Worm (Caenorhabditis elegans): Measurements from ENCODE around the gene ttr-13.

The ttr-13 gene

DNA sequence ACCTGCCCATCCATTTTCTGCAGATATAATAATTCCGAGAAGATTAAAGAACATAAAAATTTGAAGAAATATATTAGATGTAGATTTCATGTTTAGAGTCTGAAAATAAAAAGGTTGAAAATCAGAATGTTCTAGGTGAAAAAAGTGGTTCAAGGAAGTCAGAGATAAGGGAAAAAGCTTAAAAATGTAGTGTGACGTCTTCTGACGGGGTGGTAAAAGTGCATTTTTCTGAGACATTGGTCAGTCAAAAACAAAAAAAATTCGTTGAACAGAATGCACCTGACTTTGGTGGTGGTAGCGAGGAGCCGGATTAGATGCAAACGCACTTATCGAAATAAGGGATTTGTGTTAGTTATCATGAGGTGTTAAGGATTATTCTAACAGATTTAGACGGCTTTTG, 30.1 kb downstream of the ttr-13 start, which contains the start of gene F46B3.23:
TSS of gene F46B3.23 (minus strand) at position 101 of the 400 bp plus-strand sequence.
- TF ChIP-seq ceh-16 (tag; optimal IDR thresholded peaks at IDR 0.05) (no peak), unc-62 (GFP tag; optimal IDR thresholded peaks at IDR 0.05) (no peak), skn-1 (tag; optimal IDR thresholded peaks at IDR 0.05) (no peak), nhr-12 (tag; optimal IDR thresholded peaks at IDR 0.05) (no peak), ztf-11 (tag; optimal IDR thresholded peaks at IDR 0.05) (no peak), sem-4 (tag; optimal IDR thresholded peaks at IDR 0.05) (no peak), dmd-4 (tag; optimal IDR thresholded peaks at IDR 0.05) (no peak)

DNA sequence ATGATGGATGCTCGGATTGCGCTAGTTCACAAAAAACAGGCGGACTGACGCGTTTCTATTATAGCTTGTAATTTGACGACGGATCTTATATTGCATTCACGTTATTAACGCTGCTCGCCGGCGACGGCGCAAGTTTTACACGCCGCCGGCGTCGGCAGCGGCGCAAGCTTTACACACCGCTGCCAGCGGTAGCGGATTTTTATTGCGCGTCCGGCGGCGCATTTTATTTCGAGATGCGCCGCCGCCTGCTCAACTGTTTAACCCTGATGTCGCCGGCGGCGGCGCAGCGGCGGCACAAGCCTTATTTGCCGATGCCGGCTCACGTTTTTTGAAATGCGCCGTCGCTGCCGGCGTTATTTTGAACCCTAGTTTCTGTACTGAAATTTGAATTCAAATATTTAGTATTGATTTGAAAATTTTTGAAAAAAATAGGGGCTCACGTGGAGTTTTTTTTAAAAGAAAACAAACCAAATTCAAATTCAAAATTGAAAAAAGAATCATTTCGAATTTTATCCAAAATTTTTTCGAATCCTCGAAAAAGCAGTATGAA, 32.1 kb downstream of the ttr-13 start, which contains the start of gene ttr-57:
TSS of gene ttr-57 (plus strand) at position 500 of the 550 bp plus-strand sequence.
- TF ChIP-seq F13H6.1 (tag; optimal IDR thresholded peaks at IDR 0.05) (no peak), zag-1 (tag; optimal IDR thresholded peaks at IDR 0.05) (no peak), nhr-77 (tag; optimal IDR thresholded peaks at IDR 0.05) (no peak), skn-1 (tag; optimal IDR thresholded peaks at IDR 0.05) (no peak)

- TF ChIP-seq mbf-1 (tag; optimal IDR thresholded peaks at IDR 0.05), result no peak
- no peak for TF ChIP-seq nhr-129 (tag; optimal IDR thresholded peaks at IDR 0.05)
- TF ChIP-seq lin-13 (GFP tag; optimal IDR thresholded peaks at IDR 0.05), result no peak
- TF ChIP-seq Y55F3AM.14 (GFP tag; optimal IDR thresholded peaks at IDR 0.05), result no peak
- no peak for TF ChIP-seq ztf-11 (tag; optimal IDR thresholded peaks at IDR 0.05)
- no peak for TF ChIP-seq ceh-16 (tag; optimal IDR thresholded peaks at IDR 0.05)
- TF ChIP-seq ama-1 (optimal IDR thresholded peaks at IDR 0.05), result no peak
- no peak for TF ChIP-seq egl-27 (tag; optimal IDR thresholded peaks at IDR 0.05)
- no peak for TF ChIP-seq sem-4 (tag; optimal IDR thresholded peaks at IDR 0.05)
- no peak for TF ChIP-seq ceh-82 (tag; optimal IDR thresholded peaks at IDR 0.05)
- TF ChIP-seq lsy-2 (tag; optimal IDR thresholded peaks at IDR 0.05), result no peak
- TF ChIP-seq nhr-25 (tag; optimal IDR thresholded peaks at IDR 0.05), result no peak
- TF ChIP-seq aly-2 (tag; optimal IDR thresholded peaks at IDR 0.05), result no peak
- TF ChIP-seq nhr-77 (tag; optimal IDR thresholded peaks at IDR 0.05), result no peak
- TF ChIP-seq F13H6.1 (tag; optimal IDR thresholded peaks at IDR 0.05), result no peak
- no peak for TF ChIP-seq C34F6.9 (tag; optimal IDR thresholded peaks at IDR 0.05)
- no peak for TF ChIP-seq mdl-1 (tag; optimal IDR thresholded peaks at IDR 0.05)
- TF ChIP-seq nhr-11 (tag; optimal IDR thresholded peaks at IDR 0.05), result no peak
- no peak for TF ChIP-seq nhr-21 (tag; optimal IDR thresholded peaks at IDR 0.05)
Observed at ce11 chrV:20603014-20603413, 33.7 kb downstream of the ttr-13 start, which contains the start of gene ttr-11. Gene ttr-11, plus strand, starts transcription at chrV:20603314.

DNA sequence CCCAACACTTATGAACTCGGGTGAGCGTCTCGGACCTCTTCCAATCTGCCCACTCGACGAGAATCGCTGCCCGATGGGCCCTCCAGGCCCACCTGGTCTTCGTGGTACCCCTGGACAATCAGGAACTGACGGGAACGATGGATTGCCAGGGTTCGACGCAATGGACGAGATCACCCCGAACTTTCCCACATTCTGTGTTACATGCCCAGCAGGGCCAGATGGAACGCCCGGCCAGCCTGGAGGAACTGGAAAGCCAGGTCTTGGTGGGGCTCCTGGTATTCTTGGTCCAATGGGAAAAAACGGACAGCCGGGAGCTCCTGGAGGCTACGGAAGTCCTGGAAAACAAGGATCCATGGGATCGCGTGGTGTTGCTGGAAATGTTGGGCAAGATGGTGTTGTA, 36.1 kb downstream of the ttr-13 start:
- TF ChIP-seq nhr-12 (tag; optimal IDR thresholded peaks at IDR 0.05) (no peak), ceh-82 (tag; optimal IDR thresholded peaks at IDR 0.05) (no peak), alr-1 (tag; optimal IDR thresholded peaks at IDR 0.05) (no peak), sem-4 (tag; optimal IDR thresholded peaks at IDR 0.05) (no peak), snpc-4 (tag; optimal IDR thresholded peaks at IDR 0.05) (no peak), crh-2 (tag; optimal IDR thresholded peaks at IDR 0.05) (no peak), nhr-129 (tag; optimal IDR thresholded peaks at IDR 0.05) (no peak), dmd-4 (tag; optimal IDR thresholded peaks at IDR 0.05) (no peak), ztf-11 (tag; optimal IDR thresholded peaks at IDR 0.05) (no peak), lin-13 (GFP tag; optimal IDR thresholded peaks at IDR 0.05) (no peak), nhr-21 (tag; optimal IDR thresholded peaks at IDR 0.05) (no peak), nhr-23 (tag; optimal IDR thresholded peaks at IDR 0.05) (no peak), unc-55 (GFP tag; optimal IDR thresholded peaks at IDR 0.05) (no peak), R02D3.7 (tag; optimal IDR thresholded peaks at IDR 0.05) (no peak), mab-5 (tag; optimal IDR thresholded peaks at IDR 0.05) (no peak), C34F6.9 (tag; optimal IDR thresholded peaks at IDR 0.05) (no peak), mdl-1 (tag; optimal IDR thresholded peaks at IDR 0.05) (no peak), ztf-1 (GFP tag; conservative IDR thresholded peaks at IDR 0.05) (no peak), zag-1 (tag; optimal IDR thresholded peaks at IDR 0.05) (no peak), skn-1 (tag; optimal IDR thresholded peaks at IDR 0.05) (no peak)

DNA sequence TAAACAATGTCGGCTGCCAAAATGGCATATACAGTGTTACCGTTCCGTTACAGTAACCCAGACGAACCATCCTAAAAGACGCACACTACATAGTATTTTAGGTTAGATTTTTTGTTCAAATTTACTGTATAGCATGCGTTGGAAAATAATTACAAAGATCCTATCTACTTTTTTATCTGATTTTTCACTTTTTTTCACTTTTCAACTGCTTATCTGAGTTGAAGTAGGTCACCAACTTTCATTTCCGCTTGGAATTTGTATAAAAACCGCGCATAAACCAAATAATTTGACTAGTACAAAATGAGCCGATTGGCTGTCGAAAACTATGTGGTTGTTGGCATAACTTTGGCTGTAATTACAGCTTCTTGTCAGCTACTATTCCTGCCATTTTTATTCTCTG, 37.0 kb downstream of the ttr-13 start, which contains the start of gene col-163:
TSS of gene col-163 (plus strand) at position 301 of the 400 bp plus-strand sequence.
- TF ChIP-seq lin-39 (tag; optimal IDR thresholded peaks at IDR 0.05) (no peak), alr-1 (tag; optimal IDR thresholded peaks at IDR 0.05) (no peak), nhr-237 (tag; optimal IDR thresholded peaks at IDR 0.05) (no peak), skn-1 (tag; optimal IDR thresholded peaks at IDR 0.05) (no peak), sem-4 (tag; optimal IDR thresholded peaks at IDR 0.05) (no peak), unc-62 (GFP tag; optimal IDR thresholded peaks at IDR 0.05) (no peak), peb-1 (tag; optimal IDR thresholded peaks at IDR 0.05) (no peak), zag-1 (tag; optimal IDR thresholded peaks at IDR 0.05) (no peak), lin-11 (tag; optimal IDR thresholded peaks at IDR 0.05) (no peak), nhr-21 (tag; optimal IDR thresholded peaks at IDR 0.05) (no peak), R02D3.7 (tag; optimal IDR thresholded peaks at IDR 0.05) (no peak), elt-1 (tag; optimal IDR thresholded peaks at IDR 0.05) (no peak), gmeb-1 (tag; optimal IDR thresholded peaks at IDR 0.05) (no peak), nhr-77 (tag; optimal IDR thresholded peaks at IDR 0.05) (no peak), ztf-4 (tag; optimal IDR thresholded peaks at IDR 0.05) (no peak), ama-1 (optimal IDR thresholded peaks at IDR 0.05) (no peak), nhr-23 (tag; optimal IDR thresholded peaks at IDR 0.05) (no peak)
